Fruit fly (Drosophila melanogaster) whole organism, pupa: ENCODE results near the gene CG3448.
A peak's percentile ranks its signal among the peaks of the same experiment; 100 is the strongest.

Experiments
- CG10348 ChIP-seq: fragments of 200-800 bp; sonication (Bioruptor generic); IDR thresholded peaks from 2 replicates; pipeline ENCODE4 v1.3.6; 2022; ENCODE audit warnings: missing biosample characterization, missing genetic modification characterization
- CG12605 ChIP-seq: fragments of 200-800 bp; sonication (Bioruptor generic); IDR thresholded peaks from 2 replicates; pipeline ENCODE4 v1.3.6; 2022; ENCODE audit warnings: missing biosample characterization, missing genetic modification characterization
- CG13204 ChIP-seq: fragments of 200-800 bp; sonication (Bioruptor generic); optimal IDR thresholded peaks from 2 replicates; lab custom pipeline; 2018; ENCODE audit warnings: missing biosample characterization, mild to moderate bottlenecking, missing genetic modification characterization, moderate library complexity
- CG17806 ChIP-seq: fragments of 200-800 bp; sonication (Bioruptor generic); optimal IDR thresholded peaks from 2 replicates; lab custom pipeline; 2018; ENCODE audit warnings: missing biosample characterization, mild to moderate bottlenecking, missing genetic modification characterization, moderate library complexity
- CG32121 ChIP-seq: fragments of 200-800 bp; sonication (Bioruptor generic); IDR thresholded peaks from 2 replicates; pipeline ENCODE4 v1.3.6; 2022; ENCODE audit warnings: missing biosample characterization, missing genetic modification characterization
- CG34367 ChIP-seq: fragments of 200-800 bp; sonication (Bioruptor generic); optimal IDR thresholded peaks from 2 replicates; lab custom pipeline; 2018; ENCODE audit warnings: missing biosample characterization, mild to moderate bottlenecking, missing genetic modification characterization
- CG4496 ChIP-seq: fragments of 200-800 bp; sonication (Bioruptor generic); IDR thresholded peaks from 3 replicates; pipeline ENCODE4 v1.3.6; 2022; ENCODE audit warnings: missing biosample characterization, missing genetic modification characterization
- D1 ChIP-seq: fragments of 200-800 bp; sonication (Bioruptor generic); optimal IDR thresholded peaks from 2 replicates; lab custom pipeline; 2018; ENCODE audit warnings: missing biosample characterization, mild to moderate bottlenecking, missing genetic modification characterization, moderate library complexity
- EcR ChIP-seq: fragments of 200-800 bp; sonication (Bioruptor generic); optimal IDR thresholded peaks from 3 replicates; lab custom pipeline; 2019; ENCODE audit warnings: missing biosample characterization, missing genetic modification characterization, mild to moderate bottlenecking, moderate library complexity, missing genetic modification reagents
- Snoo ChIP-seq: fragments of 200-800 bp; sonication (Bioruptor generic); optimal IDR thresholded peaks from 3 replicates; lab custom pipeline; 2017; ENCODE audit warnings: missing biosample characterization, mild to moderate bottlenecking, missing genetic modification characterization, inconsistent platforms
- gl ChIP-seq: fragments of 200-800 bp; sonication (Bioruptor generic); optimal IDR thresholded peaks from 2 replicates; lab custom pipeline; 2018; ENCODE audit warnings: missing biosample characterization, mild to moderate bottlenecking, missing genetic modification characterization

DNA sequence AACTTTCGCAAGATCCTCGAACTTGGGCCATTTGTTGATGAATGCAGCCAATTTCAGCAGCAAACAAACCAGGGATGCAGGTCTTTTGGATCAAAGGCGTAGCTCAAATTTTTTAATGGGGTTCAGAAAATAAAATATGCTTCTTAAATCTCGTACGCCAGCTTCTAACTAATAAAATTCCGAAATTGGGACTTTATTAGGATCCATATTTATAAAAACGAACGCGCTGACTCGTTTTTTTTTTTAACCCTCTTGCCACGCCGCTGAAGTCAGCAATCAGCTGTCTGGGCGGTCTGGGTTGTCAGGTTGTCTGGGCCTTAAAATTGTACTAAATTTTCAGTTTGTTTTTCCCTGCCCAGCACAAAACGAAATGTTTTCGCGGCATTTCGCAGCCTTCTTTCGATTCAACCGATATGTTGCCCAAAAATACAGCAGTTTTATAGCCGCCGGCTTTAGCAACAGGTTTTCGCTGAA is 6.3 kb upstream of the CG3448 start, which contains the start of gene CG3437:
- TF ChIP-seq EcR (GFP tag; lab: Kevin White, UChicago) (peak; percentile 56), gl (tag; lab: Kevin White, UChicago) (peak; percentile 98), CG13204 (GFP tag; lab: Kevin White, UChicago) (peak; percentile 98), CG34367 (tag; lab: Kevin White, UChicago) (peak; percentile 99), Snoo (peak; percentile 99), CG4496 (GFP tag; lab: Robert Waterston, UW) (peak; percentile 100), CG10348 (GFP tag; lab: Robert Waterston, UW) (peak; percentile 99), CG12605 (peak; percentile 100), CG17806 (tag; lab: Kevin White, UChicago) (peak; percentile 99), CG32121 (GFP tag; lab: Robert Waterston, UW) (peak; percentile 100), D1 (tag; lab: Kevin White, UChicago) (no peak)
